Fruit fly (Drosophila melanogaster): Measurements from ENCODE around the gene Pli.
A peak's percentile ranks its signal among the peaks of the same experiment; 100 is the strongest.

Gene Pli

dm6 chr3R:23876699-23877098 is 13.2 kb downstream of the Pli start (continued):
- TF ChIP-seq Chrac-16 (GFP tag; optimal IDR thresholded peaks at IDR 0.05) = no peak
- no peak for TF ChIP-seq CG11398 (GFP tag; optimal IDR thresholded peaks at IDR 0.05)
- TF ChIP-seq Ssrp (tag; optimal IDR thresholded peaks at IDR 0.05) = no peak
- no peak for TF ChIP-seq ash1 (GFP tag; optimal IDR thresholded peaks at IDR 0.05)
- no peak for TF ChIP-seq CG4404 (GFP tag; IDR thresholded peaks at IDR 0.05)
- no peak for TF ChIP-seq chn (GFP tag; optimal IDR thresholded peaks at IDR 0.05)
- no peak for TF ChIP-seq CG15514 (GFP tag; optimal IDR thresholded peaks at IDR 0.05)
- TF ChIP-seq lbe (GFP tag; optimal IDR thresholded peaks at IDR 0.05) = no peak
- TF ChIP-seq gt (GFP tag; IDR thresholded peaks at IDR 0.05) = no peak
- peak; percentile 45 for TF ChIP-seq CG17568 (GFP tag; optimal IDR thresholded peaks at IDR 0.05)
- TF ChIP-seq MTF-1 (GFP tag; optimal IDR thresholded peaks at IDR 0.05; ENCODE audit: borderline replicate concordance) = no peak
- no peak for TF ChIP-seq NfI (GFP tag; optimal IDR thresholded peaks at IDR 0.05)
- peak; percentile 17 for TF ChIP-seq CG11723 (GFP tag; optimal IDR thresholded peaks at IDR 0.05)
- TF ChIP-seq lola (GFP tag; optimal IDR thresholded peaks at IDR 0.05) = no peak
- TF ChIP-seq tup (GFP tag; optimal IDR thresholded peaks at IDR 0.05) = no peak
- TF ChIP-seq Six4 (GFP tag; optimal IDR thresholded peaks at IDR 0.05) = no peak
- TF ChIP-seq HHEX (GFP tag; optimal IDR thresholded peaks at IDR 0.05) = no peak
- TF ChIP-seq CG18764 (GFP tag; optimal IDR thresholded peaks at IDR 0.05) = no peak
- no peak for TF ChIP-seq CG1792 (GFP tag; optimal IDR thresholded peaks at IDR 0.05)
- no peak for TF ChIP-seq pzg (GFP tag; optimal IDR thresholded peaks at IDR 0.05)
- no peak for TF ChIP-seq run (tag; optimal IDR thresholded peaks at IDR 0.05)
- TF ChIP-seq org-1 (GFP tag; optimal IDR thresholded peaks at IDR 0.05) = no peak
- no peak for TF ChIP-seq btn (GFP tag; optimal IDR thresholded peaks at IDR 0.05)
- no peak for TF ChIP-seq CG18619 (GFP tag; optimal IDR thresholded peaks at IDR 0.05)
- no peak for TF ChIP-seq CG10979 (tag; optimal IDR thresholded peaks at IDR 0.05)
- peak; percentile 23 for TF ChIP-seq odd (GFP tag; optimal IDR thresholded peaks at IDR 0.05)
- peak; percentile 14 for TF ChIP-seq CG4707 (GFP tag; optimal IDR thresholded peaks at IDR 0.05)
- no peak for TF ChIP-seq CG7271 (tag; optimal IDR thresholded peaks at IDR 0.05)
- no peak for TF ChIP-seq oc (tag; optimal IDR thresholded peaks at IDR 0.05)
- no peak for TF ChIP-seq pfk (GFP tag; optimal IDR thresholded peaks at IDR 0.05)
- TF ChIP-seq unc-4 (GFP tag; IDR thresholded peaks at IDR 0.05; ENCODE audit: partially characterized antibody) = no peak
- no peak for TF ChIP-seq Jarid2 (GFP tag; optimal IDR thresholded peaks at IDR 0.05)
- no peak for TF ChIP-seq sisA (GFP tag; IDR thresholded peaks at IDR 0.05)
- TF ChIP-seq CG11085 (GFP tag; IDR thresholded peaks at IDR 0.05) = no peak
- no peak for TF ChIP-seq twi (tag; optimal IDR thresholded peaks at IDR 0.05)
- no peak for TF ChIP-seq Xbp1 (GFP tag; optimal IDR thresholded peaks at IDR 0.05)
- no peak for TF ChIP-seq CG4617 (GFP tag; optimal IDR thresholded peaks at IDR 0.05; ENCODE audit: borderline replicate concordance)
- TF ChIP-seq Camta (GFP tag; optimal IDR thresholded peaks at IDR 0.05) = no peak
- TF ChIP-seq CG1233 (GFP tag; optimal IDR thresholded peaks at IDR 0.05) = peak; percentile 5
- TF ChIP-seq Bdp1 (GFP tag; optimal IDR thresholded peaks at IDR 0.05) = no peak
- TF ChIP-seq HLH54F (GFP tag; optimal IDR thresholded peaks at IDR 0.05) = no peak
- TF ChIP-seq Dip3 (GFP tag; optimal IDR thresholded peaks at IDR 0.05) = no peak
- TF ChIP-seq crp (GFP tag; optimal IDR thresholded peaks at IDR 0.05) = no peak
- TF ChIP-seq sr (GFP tag; IDR thresholded peaks at IDR 0.05) = no peak
- TF ChIP-seq MBD-R2 (GFP tag; IDR thresholded peaks at IDR 0.05) = no peak
- no peak for TF ChIP-seq Abd-B (GFP tag; optimal IDR thresholded peaks at IDR 0.05)
- TF ChIP-seq HLH3B (GFP tag; IDR thresholded peaks at IDR 0.05) = 0 out of 2 replicates have a peak, but pooled peaks have one; percentile 8
- TF ChIP-seq so (GFP tag; IDR thresholded peaks at IDR 0.05) = 0 out of 3 replicates have a peak, but pooled peaks have one; percentile 28
- 0 out of 2 replicates have a peak, but pooled peaks have one; percentile 29 for TF ChIP-seq Atf6 (GFP tag; IDR thresholded peaks at IDR 0.05)
- TF ChIP-seq slbo (GFP tag; IDR thresholded peaks at IDR 0.05) = no peak
- no peak for TF ChIP-seq CG12104 (GFP tag; optimal IDR thresholded peaks at IDR 0.05)

Data from whole organism, embryonic.